Fruit fly (Drosophila melanogaster) whole organism, prepupa: ENCODE results near the gene Pfdn5.

Experiments used
- CG11902 ChIP-seq: fragments of 200-800 bp; sonication (Bioruptor generic); optimal IDR thresholded peaks from 3 replicates; lab custom pipeline; 2016; ENCODE audit warnings: missing biosample characterization, missing genetic modification characterization
- CG31627 ChIP-seq: fragments of 200-800 bp; sonication (Bioruptor generic); optimal IDR thresholded peaks from 3 replicates; lab custom pipeline; 2016; ENCODE audit warnings: missing biosample characterization, missing genetic modification characterization
- CG32006 ChIP-seq: fragments of 200-800 bp; sonication (Bioruptor generic); optimal IDR thresholded peaks from 3 replicates; lab custom pipeline; 2017; ENCODE audit warnings: missing biosample characterization, mild to moderate bottlenecking, missing genetic modification characterization
- Sox14 ChIP-seq: fragments of 200-800 bp; sonication (Bioruptor generic); optimal IDR thresholded peaks from 3 replicates; lab custom pipeline; 2016; ENCODE audit warnings: missing biosample characterization, missing genetic modification characterization
- esn ChIP-seq: fragments of 200-800 bp; sonication (Bioruptor generic); optimal IDR thresholded peaks from 2 replicates; lab custom pipeline; 2016; ENCODE audit warnings: missing biosample characterization, mild to moderate bottlenecking, missing genetic modification characterization, moderate library complexity

- TF ChIP-seq esn (no peak), Sox14 (GFP tag; lab: Kevin White, UChicago) (no peak), CG32006 (GFP tag; lab: Kevin White, UChicago) (no peak), CG11902 (GFP tag; lab: Kevin White, UChicago) (no peak), CG31627 (GFP tag; lab: Kevin White, UChicago) (no peak)
Measured at dm6 chr3R:22487037-22487492, at the start of gene Pfdn5.
